Worm (Caenorhabditis elegans) whole organism, L3 larva: ENCODE measurements around the gene hda-2.

Experiments
- R02D3.7 ChIP-seq: fragments of 150-350 bp; optimal IDR thresholded peaks from 2 replicates; lab custom pipeline; 2014; ENCODE audit warnings: missing biosample characterization, missing genetic modification characterization
- ZK546.5 ChIP-seq: sonication (generic microtip); optimal IDR thresholded peaks from 2 replicates; lab custom pipeline; 2017; ENCODE audit warnings: missing biosample characterization, missing genetic modification characterization
- aly-2 ChIP-seq: fragments of 150-350 bp; optimal IDR thresholded peaks from 2 replicates; lab custom pipeline; 2014; ENCODE audit warnings: missing biosample characterization, missing genetic modification characterization
- ama-1 ChIP-seq: fragments of 150-350 bp; optimal IDR thresholded peaks from 2 replicates; lab custom pipeline; 2018
- ceh-16 ChIP-seq: sonication (generic microtip); optimal IDR thresholded peaks from 2 replicates; lab custom pipeline; 2017; ENCODE audit warnings: missing biosample characterization, missing genetic modification characterization
- ceh-28 ChIP-seq: fragments of 150-350 bp; optimal IDR thresholded peaks from 2 replicates; lab custom pipeline; 2014; ENCODE audit warnings: missing biosample characterization, missing genetic modification reagents, missing genetic modification characterization
- ceh-82 ChIP-seq: fragments of 150-350 bp; optimal IDR thresholded peaks from 2 replicates; lab custom pipeline; 2014; ENCODE audit warnings: missing biosample characterization, missing genetic modification characterization
- ceh-9 ChIP-seq: sonication (generic microtip); optimal IDR thresholded peaks from 2 replicates; lab custom pipeline; 2018; ENCODE audit warnings: missing biosample characterization, missing genetic modification characterization
- daf-12 ChIP-seq: fragments of 150-350 bp; optimal IDR thresholded peaks from 2 replicates; lab custom pipeline; 2014; ENCODE audit warnings: missing biosample characterization, missing genetic modification reagents, missing genetic modification characterization
- egl-27 ChIP-seq: sonication (generic microtip); optimal IDR thresholded peaks from 4 replicates; lab custom pipeline; 2017; ENCODE audit warnings: missing biosample characterization, missing genetic modification reagents, missing genetic modification characterization
- egl-5 ChIP-seq: fragments of 150-350 bp; optimal IDR thresholded peaks from 2 replicates; lab custom pipeline; 2017; ENCODE audit warnings: missing biosample characterization, missing genetic modification reagents, missing genetic modification characterization, inconsistent platforms
- elt-1 ChIP-seq: fragments of 150-350 bp; optimal IDR thresholded peaks from 2 replicates; lab custom pipeline; 2014; ENCODE audit warnings: missing biosample characterization, missing genetic modification characterization
- elt-2 ChIP-seq: sonication (generic microtip); optimal IDR thresholded peaks from 2 replicates; lab custom pipeline; 2016; ENCODE audit warnings: missing genetic modification reagents, mild to moderate bottlenecking, missing genetic modification characterization, missing compliant biosample characterization
- elt-3 ChIP-seq, 3 experiments: fragments of 150-350 bp in 1 of 3; sonication (generic microtip) in 2 of 3; optimal IDR thresholded peaks; 2 replicates in 2 of 3; 4 replicates in 1 of 3; lab custom pipeline; 2014 to 2017; ENCODE audit warnings: missing biosample characterization in 3 of 3, missing genetic modification characterization in 3 of 3
- eor-1 ChIP-seq, 2 experiments: fragments of 150-350 bp; optimal IDR thresholded peaks; 2 replicates each; lab custom pipeline; 2014 to 2018; ENCODE audit warnings: missing biosample characterization in 2 of 2, missing genetic modification characterization in 2 of 2
- fkh-10 ChIP-seq: sonication (generic microtip); optimal IDR thresholded peaks from 2 replicates; lab custom pipeline; 2017; ENCODE audit warnings: missing biosample characterization, missing genetic modification reagents, missing genetic modification characterization
- fkh-2 ChIP-seq: fragments of 150-350 bp; optimal IDR thresholded peaks from 2 replicates; lab custom pipeline; 2014; ENCODE audit warnings: missing biosample characterization, missing genetic modification reagents, missing genetic modification characterization
- fos-1 ChIP-seq: fragments of 150-350 bp; optimal IDR thresholded peaks from 2 replicates; lab custom pipeline; 2014; ENCODE audit warnings: missing biosample characterization, missing genetic modification characterization
- hmg-11 ChIP-seq: sonication (generic microtip); optimal IDR thresholded peaks from 2 replicates; lab custom pipeline; 2016; ENCODE audit warnings: missing genetic modification characterization, missing compliant biosample characterization
- jun-1 ChIP-seq: fragments of 150-350 bp; optimal IDR thresholded peaks from 2 replicates; lab custom pipeline; 2014; ENCODE audit warnings: missing biosample characterization, missing genetic modification reagents, missing genetic modification characterization
- lin-15B ChIP-seq: fragments of 150-350 bp; optimal IDR thresholded peaks from 2 replicates; lab custom pipeline; 2014; ENCODE audit warnings: missing biosample characterization, missing genetic modification characterization
- lin-39 ChIP-seq: fragments of 150-350 bp; optimal IDR thresholded peaks from 2 replicates; lab custom pipeline; 2018; ENCODE audit warnings: missing biosample characterization, missing genetic modification reagents, missing genetic modification characterization
- lsy-12 ChIP-seq: sonication (generic microtip); optimal IDR thresholded peaks from 2 replicates; lab custom pipeline; 2016; ENCODE audit warnings: mild to moderate bottlenecking, missing genetic modification characterization, missing compliant biosample characterization
- mdl-1 ChIP-seq: fragments of 150-350 bp; optimal IDR thresholded peaks from 2 replicates; lab custom pipeline; 2014; ENCODE audit warnings: missing biosample characterization, missing genetic modification characterization
- mml-1 ChIP-seq: fragments of 150-350 bp; sonication (generic microtip); optimal IDR thresholded peaks from 3 replicates; lab custom pipeline; 2014; ENCODE audit warnings: missing biosample characterization, missing genetic modification characterization
- nfya-1 ChIP-seq: sonication (generic microtip); optimal IDR thresholded peaks from 2 replicates; lab custom pipeline; 2017; ENCODE audit warnings: missing genetic modification characterization, mild to moderate bottlenecking, missing compliant biosample characterization, antibody characterized with exemption, moderate library complexity; ENCODE audit not compliant: insufficient read depth
- nhr-11 ChIP-seq: fragments of 150-350 bp; optimal IDR thresholded peaks from 2 replicates; lab custom pipeline; 2014; ENCODE audit warnings: missing biosample characterization, missing genetic modification characterization
- nhr-12 ChIP-seq: fragments of 150-350 bp; optimal IDR thresholded peaks from 2 replicates; lab custom pipeline; 2014; ENCODE audit warnings: missing biosample characterization, missing genetic modification characterization
- nhr-23 ChIP-seq: fragments of 150-350 bp; optimal IDR thresholded peaks from 2 replicates; lab custom pipeline; 2014; ENCODE audit warnings: missing biosample characterization, missing genetic modification reagents, missing genetic modification characterization
- nhr-237 ChIP-seq: fragments of 150-350 bp; optimal IDR thresholded peaks from 2 replicates; lab custom pipeline; 2014; ENCODE audit warnings: missing biosample characterization, missing genetic modification characterization
- nhr-25 ChIP-seq: sonication (generic microtip); optimal IDR thresholded peaks from 2 replicates; lab custom pipeline; 2017; ENCODE audit warnings: missing biosample characterization, missing genetic modification characterization
- nhr-28 ChIP-seq: fragments of 150-350 bp; optimal IDR thresholded peaks from 2 replicates; lab custom pipeline; 2014; ENCODE audit warnings: missing biosample characterization, missing genetic modification characterization
- nhr-43 ChIP-seq: sonication (generic microtip); optimal IDR thresholded peaks from 2 replicates; lab custom pipeline; 2016; ENCODE audit warnings: mild to moderate bottlenecking, missing genetic modification characterization, missing compliant biosample characterization; ENCODE audit not compliant: poor library complexity, severe bottlenecking
- nhr-67 ChIP-seq: fragments of 150-350 bp; optimal IDR thresholded peaks from 2 replicates; lab custom pipeline; 2014; ENCODE audit warnings: missing biosample characterization, missing genetic modification characterization
- nhr-76 ChIP-seq: fragments of 150-350 bp; sonication (generic microtip); optimal IDR thresholded peaks from 5 replicates; lab custom pipeline; 2014; ENCODE audit warnings: missing biosample characterization, missing genetic modification characterization
- nhr-77 ChIP-seq: fragments of 150-350 bp; optimal IDR thresholded peaks from 2 replicates; lab custom pipeline; 2014; ENCODE audit warnings: missing biosample characterization, missing genetic modification characterization
- pha-4 ChIP-seq: fragments of 150-350 bp; optimal IDR thresholded peaks from 2 replicates; lab custom pipeline; 2014; ENCODE audit warnings: missing biosample characterization, missing genetic modification reagents, missing genetic modification characterization
- pqm-1 ChIP-seq: fragments of 150-350 bp; optimal IDR thresholded peaks from 2 replicates; lab custom pipeline; 2017; ENCODE audit warnings: missing biosample characterization, missing genetic modification characterization, inconsistent platforms
- sea-2 ChIP-seq: fragments of 150-350 bp; sonication (generic microtip); optimal IDR thresholded peaks from 4 replicates; lab custom pipeline; 2014; ENCODE audit warnings: missing biosample characterization, missing genetic modification reagents, missing genetic modification characterization
- skn-1 ChIP-seq: fragments of 150-350 bp; optimal IDR thresholded peaks from 2 replicates; lab custom pipeline; 2014; ENCODE audit warnings: missing biosample characterization, missing genetic modification characterization
- snpc-4 ChIP-seq: fragments of 150-350 bp; optimal IDR thresholded peaks from 2 replicates; lab custom pipeline; 2014; ENCODE audit warnings: missing biosample characterization, missing genetic modification characterization
- tbx-2 ChIP-seq: sonication (generic microtip); optimal IDR thresholded peaks from 2 replicates; lab custom pipeline; 2016; ENCODE audit warnings: mild to moderate bottlenecking, missing genetic modification characterization, missing compliant biosample characterization
- unc-39 ChIP-seq: sonication (generic microtip); optimal IDR thresholded peaks from 4 replicates; lab custom pipeline; 2017; ENCODE audit warnings: missing biosample characterization, missing genetic modification characterization
- unc-62 ChIP-seq: fragments of 150-350 bp; sonication (generic microtip); optimal IDR thresholded peaks from 4 replicates; lab custom pipeline; 2014; ENCODE audit warnings: missing biosample characterization, missing genetic modification reagents, missing genetic modification characterization
- zag-1 ChIP-seq: fragments of 150-350 bp; optimal IDR thresholded peaks from 2 replicates; lab custom pipeline; 2014; ENCODE audit warnings: missing biosample characterization, missing genetic modification characterization
- ztf-11 ChIP-seq: fragments of 150-350 bp; optimal IDR thresholded peaks from 2 replicates; lab custom pipeline; 2014; ENCODE audit warnings: missing biosample characterization, missing genetic modification characterization
- ztf-4 ChIP-seq: fragments of 150-350 bp; optimal IDR thresholded peaks from 2 replicates; lab custom pipeline; 2014; ENCODE audit warnings: missing biosample characterization, missing genetic modification characterization

hda-2 gene

ce11 chrII:8016167-8016566, 6.2 kb downstream of the hda-2 start:
- TF ChIP-seq jun-1 (tag; lab: Kevin White, UChicago) (peak; percentile 26), hmg-11 (tag; lab: Kevin White, UChicago) (no peak), fkh-10 (GFP tag; lab: Kevin White, UChicago) (no peak), nhr-237 (tag; lab: Kevin White, UChicago) (no peak), R02D3.7 (no peak), ztf-11 (tag; lab: Kevin White, UChicago) (no peak), fkh-2 (no peak), elt-2 (tag; lab: Kevin White, UChicago) (peak; percentile 68), elt-3 (tag; optimal IDR thresholded peaks at IDR 0.05; lab: Kevin White, UChicago) (peak in 1 of 3 experiments; percentile 5), nhr-76 (no peak), nhr-43 (tag; lab: Kevin White, UChicago) (peak; percentile 47), nhr-67 (tag; lab: Kevin White, UChicago) (no peak), nfya-1 (tag; lab: Kevin White, UChicago) (peak; percentile 57), nhr-28 (tag; lab: Kevin White, UChicago) (no peak), snpc-4 (tag; lab: Kevin White, UChicago) (no peak), ZK546.5 (tag; lab: Kevin White, UChicago) (no peak), lsy-12 (no peak), eor-1 (tag; optimal IDR thresholded peaks at IDR 0.05; lab: Kevin White, UChicago) (no peak), sea-2 (GFP tag; lab: Kevin White, UChicago) (no peak), lin-15B (tag; lab: Kevin White, UChicago) (no peak), skn-1 (tag; lab: Kevin White, UChicago) (no peak), egl-27 (tag; lab: Kevin White, UChicago) (no peak), mdl-1 (tag; lab: Kevin White, UChicago) (no peak), lin-39 (tag; lab: Kevin White, UChicago) (no peak), ceh-9 (tag; lab: Kevin White, UChicago) (no peak), nhr-23 (tag; lab: Kevin White, UChicago) (peak; percentile 1), unc-62 (GFP tag; lab: Kevin White, UChicago) (no peak), aly-2 (tag; lab: Kevin White, UChicago) (no peak), unc-39 (tag; lab: Kevin White, UChicago) (no peak), nhr-12 (tag; lab: Kevin White, UChicago) (no peak), egl-5 (tag; lab: Kevin White, UChicago) (no peak), ceh-16 (tag; lab: Kevin White, UChicago) (no peak), nhr-77 (tag; lab: Kevin White, UChicago) (no peak), ztf-4 (tag; lab: Kevin White, UChicago) (no peak), nhr-25 (tag; lab: Kevin White, UChicago) (no peak), daf-12 (tag; lab: Kevin White, UChicago) (no peak), pqm-1 (peak; percentile 70), nhr-11 (no peak), pha-4 (tag; lab: Kevin White, UChicago) (peak; percentile 23), zag-1 (tag; lab: Kevin White, UChicago) (no peak), mml-1 (tag; lab: Kevin White, UChicago) (no peak), ceh-82 (tag; lab: Kevin White, UChicago) (no peak), elt-1 (tag; lab: Kevin White, UChicago) (no peak), fos-1 (no peak), ama-1 (lab: Kevin White, UChicago) (peak; percentile 81), tbx-2 (tag; lab: Kevin White, UChicago) (no peak), ceh-28 (tag; lab: Kevin White, UChicago) (peak; percentile 4)
- TF ChIP-seq, all 47 proteins: peak for 10
